Fruit fly (Drosophila melanogaster): ENCODE data around the gene Gr22f.

- TF ChIP-seq B-H1 (GFP tag; IDR thresholded peaks at IDR 0.05), result no peak
- TF ChIP-seq ara (GFP tag; IDR thresholded peaks at IDR 0.05), result no peak
- TF ChIP-seq Fer3 (tag; optimal IDR thresholded peaks at IDR 0.05), result no peak
- no peak for TF ChIP-seq cato (GFP tag; optimal IDR thresholded peaks at IDR 0.05; ENCODE audit: borderline replicate concordance)
- no peak for TF ChIP-seq NFAT (GFP tag; IDR thresholded peaks at IDR 0.05)
- TF ChIP-seq Hey (tag; optimal IDR thresholded peaks at IDR 0.05), result no peak
- TF ChIP-seq CG3281 (GFP tag; optimal IDR thresholded peaks at IDR 0.05), result no peak
These were observed 36.3 kb downstream of the Gr22f start for dm6 chr2L:1719971-1720370.
